Worm (Caenorhabditis elegans) whole organism, L4 larva: ENCODE results near the gene npax-4.

ENCODE experiments used
- D1046.2 ChIP-seq: fragments of 200-800 bp; sonication (Bioruptor generic); IDR thresholded peaks from 2 replicates; pipeline ENCODE4 v1.3.6; 2022; ENCODE audit warnings: missing genetic modification characterization, missing compliant biosample characterization
- F26F4.8 ChIP-seq: fragments of 200-800 bp; sonication (Bioruptor generic); conservative IDR thresholded peaks from 2 replicates; pipeline ENCODE4 v1.3.6; 2022; ENCODE audit warnings: missing genetic modification characterization, missing compliant biosample characterization
- F37D6.2 ChIP-seq: sonication (generic microtip); optimal IDR thresholded peaks from 2 replicates; lab custom pipeline; 2016; ENCODE audit warnings: mild to moderate bottlenecking, missing genetic modification characterization, missing compliant biosample characterization
- F49E8.2 ChIP-seq: sonication (generic microtip); optimal IDR thresholded peaks from 2 replicates; lab custom pipeline; 2016; ENCODE audit warnings: missing compliant biosample characterization, mild to moderate bottlenecking, missing genetic modification characterization, borderline replicate concordance
- Y5F2A.4 ChIP-seq: fragments of 200-800 bp; sonication (Bioruptor generic); optimal IDR thresholded peaks from 2 replicates; lab custom pipeline; 2018; ENCODE audit warnings: mild to moderate bottlenecking, missing genetic modification characterization, missing compliant biosample characterization
- ceh-28 ChIP-seq: fragments of 150-350 bp; optimal IDR thresholded peaks from 2 replicates; lab custom pipeline; 2014; ENCODE audit warnings: missing biosample characterization, missing genetic modification reagents, missing genetic modification characterization
- ceh-32 ChIP-seq: sonication (generic microtip); optimal IDR thresholded peaks from 2 replicates; lab custom pipeline; 2016; ENCODE audit warnings: mild to moderate bottlenecking, missing genetic modification characterization, missing compliant biosample characterization; ENCODE audit not compliant: poor library complexity
- ceh-44 ChIP-seq: fragments of 200-800 bp; sonication (Bioruptor generic); IDR thresholded peaks from 2 replicates; pipeline ENCODE4 v1.3.6; 2022; ENCODE audit warnings: missing genetic modification reagents, missing genetic modification characterization, missing compliant biosample characterization
- ceh-62 ChIP-seq: sonication (generic microtip); optimal IDR thresholded peaks from 2 replicates; lab custom pipeline; 2017; ENCODE audit warnings: missing biosample characterization, missing genetic modification characterization
- ctbp-1 ChIP-seq: fragments of 200-800 bp; sonication (Bioruptor generic); IDR thresholded peaks from 2 replicates; pipeline ENCODE4 v1.3.6; 2022; ENCODE audit warnings: missing genetic modification reagents, missing genetic modification characterization, missing compliant biosample characterization
- dpl-1 ChIP-seq: fragments of 150-350 bp; optimal IDR thresholded peaks from 2 replicates; lab custom pipeline; 2014; ENCODE audit warnings: missing biosample characterization, missing genetic modification reagents, missing genetic modification characterization
- duxl-1 ChIP-seq: sonication (generic microtip); optimal IDR thresholded peaks from 2 replicates; lab custom pipeline; 2016; ENCODE audit warnings: mild to moderate bottlenecking, missing genetic modification characterization, moderate library complexity, missing compliant biosample characterization; ENCODE audit not compliant: poor library complexity
- dve-1 ChIP-seq: sonication (generic microtip); optimal IDR thresholded peaks from 2 replicates; lab custom pipeline; 2017; ENCODE audit warnings: antibody characterized with exemption, mild to moderate bottlenecking, missing genetic modification characterization, missing compliant biosample characterization; ENCODE audit not compliant: insufficient read depth
- egl-27 ChIP-seq: sonication (generic microtip); optimal IDR thresholded peaks from 3 replicates; lab custom pipeline; 2017; ENCODE audit warnings: missing biosample characterization, missing genetic modification reagents, missing genetic modification characterization
- egl-43 ChIP-seq: fragments of 200-800 bp; sonication (Bioruptor generic); IDR thresholded peaks from 2 replicates; pipeline ENCODE4 v1.3.6; 2022; ENCODE audit warnings: missing genetic modification reagents, missing genetic modification characterization, missing compliant biosample characterization
- fkh-10 ChIP-seq: fragments of 150-350 bp; optimal IDR thresholded peaks from 2 replicates; lab custom pipeline; 2014; ENCODE audit warnings: missing biosample characterization, missing genetic modification reagents, missing genetic modification characterization
- fos-1 ChIP-seq: fragments of 150-350 bp; optimal IDR thresholded peaks from 2 replicates; lab custom pipeline; 2014; ENCODE audit warnings: missing biosample characterization, missing genetic modification characterization
- hlh-11 ChIP-seq: fragments of 200-800 bp; sonication (Bioruptor generic); optimal IDR thresholded peaks from 2 replicates; lab custom pipeline; 2018; ENCODE audit warnings: mild to moderate bottlenecking, missing genetic modification characterization, missing compliant biosample characterization
- hmg-1.1 ChIP-seq: fragments of 200-800 bp; sonication (Bioruptor generic); IDR thresholded peaks from 2 replicates; pipeline ENCODE4 v1.3.6; 2022; ENCODE audit warnings: missing genetic modification reagents, missing genetic modification characterization, missing compliant biosample characterization
- jun-1 ChIP-seq: fragments of 150-350 bp; optimal IDR thresholded peaks from 2 replicates; lab custom pipeline; 2014; ENCODE audit warnings: missing biosample characterization, missing genetic modification reagents, missing genetic modification characterization
- lim-7 ChIP-seq: fragments of 200-800 bp; sonication (Bioruptor generic); IDR thresholded peaks from 2 replicates; pipeline ENCODE4 v1.3.6; 2022; ENCODE audit warnings: missing genetic modification characterization, missing compliant biosample characterization
- lin-13 ChIP-seq: fragments of 150-350 bp; optimal IDR thresholded peaks from 2 replicates; lab custom pipeline; 2014; ENCODE audit warnings: missing biosample characterization, missing genetic modification reagents, missing genetic modification characterization
- lin-29 ChIP-seq: fragments of 200-800 bp; sonication (Bioruptor generic); IDR thresholded peaks from 2 replicates; pipeline ENCODE4 v1.3.6; 2022; ENCODE audit warnings: missing genetic modification reagents, missing genetic modification characterization, missing compliant biosample characterization
- lin-38 ChIP-seq: fragments of 200-800 bp; sonication (Bioruptor generic); IDR thresholded peaks from 2 replicates; pipeline ENCODE4 v1.3.6; 2022; ENCODE audit warnings: missing genetic modification reagents, missing genetic modification characterization, missing compliant biosample characterization
- lin-39 ChIP-seq: fragments of 150-350 bp; optimal IDR thresholded peaks from 2 replicates; lab custom pipeline; 2014; ENCODE audit warnings: missing biosample characterization, missing genetic modification reagents, missing genetic modification characterization
- lir-3 ChIP-seq: sonication (generic microtip); optimal IDR thresholded peaks from 2 replicates; lab custom pipeline; 2016; ENCODE audit warnings: mild to moderate bottlenecking, missing genetic modification characterization, missing compliant biosample characterization
- lsy-2 ChIP-seq, 2 experiments: fragments of 150-350 bp in 1 of 2; sonication (generic microtip) in 1 of 2; optimal IDR thresholded peaks; 2 replicates each; lab custom pipeline; 2014 to 2017; ENCODE audit warnings: missing biosample characterization in 2 of 2, missing genetic modification characterization in 2 of 2
- mdl-1 ChIP-seq, 2 experiments: fragments of 150-350 bp in 1 of 2; sonication (generic microtip) in 1 of 2; optimal IDR thresholded peaks; 2 replicates each; lab custom pipeline; 2014 to 2017; ENCODE audit warnings: missing biosample characterization in 2 of 2, missing genetic modification characterization in 2 of 2
- mep-1 ChIP-seq: fragments of 150-350 bp; sonication (generic microtip); optimal IDR thresholded peaks from 3 replicates; lab custom pipeline; 2014; ENCODE audit warnings: missing biosample characterization, missing genetic modification characterization
- mes-2 ChIP-seq: sonication (generic microtip); optimal IDR thresholded peaks from 2 replicates; lab custom pipeline; 2016; ENCODE audit warnings: missing genotype, mild to moderate bottlenecking, missing genetic modification characterization, missing compliant biosample characterization; ENCODE audit not compliant: poor library complexity, severe bottlenecking
- mxl-2 ChIP-seq: fragments of 200-800 bp; sonication (Bioruptor generic); conservative IDR thresholded peaks from 2 replicates; pipeline ENCODE4 v1.3.6; 2022; ENCODE audit warnings: missing genetic modification reagents, missing genetic modification characterization, missing compliant biosample characterization
- nhr-11 ChIP-seq: fragments of 150-350 bp; optimal IDR thresholded peaks from 2 replicates; lab custom pipeline; 2014; ENCODE audit warnings: missing biosample characterization, missing genetic modification characterization
- nhr-111 ChIP-seq: fragments of 200-800 bp; sonication (Bioruptor generic); optimal IDR thresholded peaks from 2 replicates; lab custom pipeline; 2018; ENCODE audit warnings: mild to moderate bottlenecking, missing genetic modification characterization, missing compliant biosample characterization
- nhr-237 ChIP-seq: sonication (generic microtip); optimal IDR thresholded peaks from 2 replicates; lab custom pipeline; 2017; ENCODE audit warnings: missing biosample characterization, missing genetic modification characterization
- nhr-41 ChIP-seq: fragments of 200-800 bp; sonication (Bioruptor generic); IDR thresholded peaks from 2 replicates; pipeline ENCODE4 v1.3.6; 2022; ENCODE audit warnings: missing genetic modification reagents, missing genetic modification characterization, missing compliant biosample characterization
- nhr-42 ChIP-seq: fragments of 200-800 bp; sonication (Bioruptor generic); IDR thresholded peaks from 2 replicates; pipeline ENCODE4 v1.3.6; 2022; ENCODE audit warnings: missing genetic modification characterization, missing compliant biosample characterization
- nhr-48 ChIP-seq: sonication (generic microtip); optimal IDR thresholded peaks from 2 replicates; lab custom pipeline; 2016; ENCODE audit warnings: mild to moderate bottlenecking, missing genetic modification characterization, missing compliant biosample characterization
- nhr-6 ChIP-seq: fragments of 150-350 bp; optimal IDR thresholded peaks from 2 replicates; lab custom pipeline; 2014; ENCODE audit warnings: missing biosample characterization, missing genetic modification characterization
- nhr-77 ChIP-seq: fragments of 150-350 bp; optimal IDR thresholded peaks from 2 replicates; lab custom pipeline; 2014; ENCODE audit warnings: missing biosample characterization, missing genetic modification characterization
- php-3 ChIP-seq: fragments of 200-800 bp; sonication (Bioruptor generic); IDR thresholded peaks from 2 replicates; pipeline ENCODE4 v1.3.6; 2022; ENCODE audit warnings: missing genetic modification reagents, missing genetic modification characterization, missing compliant biosample characterization
- sdz-12 ChIP-seq: fragments of 200-800 bp; sonication (Bioruptor generic); optimal IDR thresholded peaks from 2 replicates; lab custom pipeline; 2018; ENCODE audit warnings: mild to moderate bottlenecking, missing genetic modification characterization, missing compliant biosample characterization
- set-16 ChIP-seq: fragments of 200-800 bp; sonication (Bioruptor generic); IDR thresholded peaks from 2 replicates; pipeline ENCODE4 v1.3.6; 2022; ENCODE audit warnings: missing genetic modification reagents, missing genetic modification characterization, missing compliant biosample characterization
- snpc-1.2 ChIP-seq: fragments of 200-800 bp; sonication (Bioruptor generic); IDR thresholded peaks from 2 replicates; pipeline ENCODE4 v1.3.6; 2022; ENCODE audit warnings: missing genetic modification reagents, missing genetic modification characterization, missing compliant biosample characterization
- spr-1 ChIP-seq: sonication (generic microtip); optimal IDR thresholded peaks from 2 replicates; lab custom pipeline; 2016; ENCODE audit warnings: mild to moderate bottlenecking, missing genetic modification characterization, missing compliant biosample characterization
- spr-3 ChIP-seq: fragments of 200-800 bp; sonication (Bioruptor generic); optimal IDR thresholded peaks from 2 replicates; lab custom pipeline; 2018; ENCODE audit warnings: mild to moderate bottlenecking, missing genetic modification characterization, missing compliant biosample characterization
- unc-39 ChIP-seq: sonication (generic microtip); optimal IDR thresholded peaks from 2 replicates; lab custom pipeline; 2017; ENCODE audit warnings: missing biosample characterization, missing genetic modification characterization
- unc-62 ChIP-seq, 3 experiments: fragments of 150-350 bp in 1 of 3; sonication (generic microtip); optimal IDR thresholded peaks in 2 of 3; peaks in 1 of 3; 1 replicate in 1 of 3; 2 replicates in 2 of 3; lab custom pipeline; 2014 to 2017; ENCODE audit warnings: missing biosample characterization in 3 of 3, missing genetic modification characterization in 3 of 3, missing genetic modification reagents in 3 of 3, missing genotype in 1 of 3
- vab-7 ChIP-seq: fragments of 200-800 bp; sonication (Bioruptor generic); IDR thresholded peaks from 2 replicates; pipeline ENCODE4 v1.3.6; 2022; ENCODE audit warnings: missing genetic modification reagents, missing genetic modification characterization, missing compliant biosample characterization
- zag-1 ChIP-seq: fragments of 150-350 bp; optimal IDR thresholded peaks from 2 replicates; lab custom pipeline; 2014; ENCODE audit warnings: missing biosample characterization, missing genetic modification characterization
- zip-11 ChIP-seq: fragments of 200-800 bp; sonication (Bioruptor generic); IDR thresholded peaks from 2 replicates; pipeline ENCODE4 v1.3.6; 2022; ENCODE audit warnings: missing genetic modification characterization, missing compliant biosample characterization
- ztf-11 ChIP-seq: fragments of 150-350 bp; optimal IDR thresholded peaks from 2 replicates; lab custom pipeline; 2014; ENCODE audit warnings: missing biosample characterization, missing genetic modification characterization
- ztf-7 ChIP-seq: fragments of 150-350 bp; optimal IDR thresholded peaks from 2 replicates; lab custom pipeline; 2014; ENCODE audit warnings: missing biosample characterization, missing genetic modification characterization

Gene npax-4

DNA sequence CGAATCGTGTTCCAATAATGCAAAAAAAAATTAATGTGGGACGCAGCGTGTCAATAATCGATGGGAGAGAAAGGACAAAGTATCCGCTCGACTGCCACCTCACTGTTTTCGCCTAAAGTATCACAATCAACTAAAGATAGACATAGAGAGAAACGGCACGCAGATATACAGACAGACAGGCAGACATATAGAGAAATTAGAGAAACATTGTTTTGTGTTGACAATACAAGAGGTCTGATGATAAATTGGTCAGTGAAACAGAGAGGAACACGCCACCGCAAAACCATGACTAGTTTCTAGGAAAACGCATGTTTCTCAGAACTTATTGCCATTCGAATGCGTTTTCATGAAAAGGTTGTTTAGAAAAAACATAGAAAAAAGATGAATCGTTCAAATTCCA lies 49.1 kb downstream of the npax-4 start, which contains the start of gene T28C6.8 (continued):
- TF ChIP-seq lir-3 (no peak), mdl-1 (tag; optimal IDR thresholded peaks at IDR 0.05; lab: Kevin White, UChicago) (peak in 1 of 2 experiments; percentile 47), egl-43 (GFP tag; lab: Robert Waterston, UW) (no peak), unc-62 (GFP tag; optimal IDR thresholded peaks at IDR 0.05 in 1 of 2; lab: Kevin White, UChicago) (no peak), unc-62 (tag; optimal IDR thresholded peaks at IDR 0.05; lab: Kevin White, UChicago) (no peak), fkh-10 (no peak), ceh-28 (no peak), mep-1 (tag; lab: Kevin White, UChicago) (peak; percentile 23), F26F4.8 (no peak), nhr-42 (no peak), lin-39 (tag; lab: Kevin White, UChicago) (no peak), nhr-111 (no peak), nhr-48 (tag; lab: Kevin White, UChicago) (no peak), vab-7 (no peak), sdz-12 (GFP tag; lab: Kevin White, UChicago) (no peak), egl-27 (no peak), duxl-1 (tag; lab: Kevin White, UChicago) (no peak), set-16 (GFP tag; lab: Robert Waterston, UW) (no peak), lin-29 (GFP tag; lab: Robert Waterston, UW) (no peak), Y5F2A.4 (no peak), hmg-1.1 (GFP tag; lab: Robert Waterston, UW) (0 out of 2 replicates have a peak, but pooled peaks have one; percentile 46), php-3 (GFP tag; lab: Robert Waterston, UW) (no peak), spr-1 (no peak), lin-38 (GFP tag; lab: Robert Waterston, UW) (no peak), dpl-1 (GFP tag; lab: Kevin White, UChicago) (peak; percentile 26), zip-11 (GFP tag; lab: Robert Waterston, UW) (no peak), mes-2 (tag; lab: Kevin White, UChicago) (peak; percentile 29), lsy-2 (tag; optimal IDR thresholded peaks at IDR 0.05; lab: Kevin White, UChicago) (peak in 1 of 2 experiments; percentile 39), dve-1 (tag; lab: Kevin White, UChicago) (peak; percentile 43), zag-1 (tag; lab: Kevin White, UChicago) (no peak), ztf-7 (tag; lab: Kevin White, UChicago) (no peak), nhr-77 (tag; lab: Kevin White, UChicago) (peak; percentile 77), snpc-1.2 (GFP tag; lab: Robert Waterston, UW) (no peak), fos-1 (no peak), hlh-11 (peak; percentile 84), nhr-6 (tag; lab: Kevin White, UChicago) (no peak), spr-3 (GFP tag; lab: Kevin White, UChicago) (no peak), F37D6.2 (tag; lab: Kevin White, UChicago) (no peak), F49E8.2 (tag; lab: Kevin White, UChicago) (no peak), mxl-2 (no peak), ztf-11 (no peak), ceh-44 (GFP tag; lab: Robert Waterston, UW) (no peak), lin-13 (GFP tag; lab: Kevin White, UChicago) (peak; percentile 16), jun-1 (no peak), D1046.2 (GFP tag; lab: Robert Waterston, UW) (no peak), ceh-62 (no peak), ceh-32 (tag; lab: Kevin White, UChicago) (no peak), lim-7 (GFP tag; lab: Robert Waterston, UW) (no peak), nhr-41 (GFP tag; lab: Robert Waterston, UW) (no peak), nhr-11 (tag; lab: Kevin White, UChicago) (peak; percentile 64), ctbp-1 (GFP tag; lab: Robert Waterston, UW) (no peak), nhr-237 (tag; lab: Kevin White, UChicago) (no peak), unc-39 (tag; lab: Kevin White, UChicago) (no peak)
